Fruit fly (Drosophila melanogaster): Measurements from ENCODE around the gene Rab39.

Gene Rab39

DNA sequence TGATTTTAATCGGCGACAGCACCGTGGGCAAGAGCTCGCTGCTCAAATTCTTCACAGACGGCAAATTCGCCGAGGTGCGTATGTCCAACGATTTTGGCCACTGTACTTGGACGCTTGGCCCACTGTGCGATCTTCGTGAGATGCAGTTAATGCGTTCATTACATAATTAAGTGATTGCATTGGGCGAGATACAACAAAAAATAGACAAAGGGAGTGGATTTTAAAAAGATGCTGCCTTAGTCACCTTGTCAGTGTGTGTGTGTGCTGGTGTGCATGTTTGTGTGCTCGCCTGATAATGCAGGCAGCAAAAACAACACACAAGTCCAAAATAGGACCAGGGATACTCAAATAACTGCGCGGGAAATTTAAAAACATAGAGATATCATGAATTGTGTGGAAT lies 539 bp downstream of the Rab39 start:
- TF ChIP-seq h (optimal IDR thresholded peaks at IDR 0.05) (no peak), Sin3A (optimal IDR thresholded peaks at IDR 0.05) (no peak), psq (optimal IDR thresholded peaks at IDR 0.05) (no peak), Myc (optimal IDR thresholded peaks at IDR 0.05) (no peak), insv (optimal IDR thresholded peaks at IDR 0.05) (no peak), ttk (optimal IDR thresholded peaks at IDR 0.05) (no peak)

DNA sequence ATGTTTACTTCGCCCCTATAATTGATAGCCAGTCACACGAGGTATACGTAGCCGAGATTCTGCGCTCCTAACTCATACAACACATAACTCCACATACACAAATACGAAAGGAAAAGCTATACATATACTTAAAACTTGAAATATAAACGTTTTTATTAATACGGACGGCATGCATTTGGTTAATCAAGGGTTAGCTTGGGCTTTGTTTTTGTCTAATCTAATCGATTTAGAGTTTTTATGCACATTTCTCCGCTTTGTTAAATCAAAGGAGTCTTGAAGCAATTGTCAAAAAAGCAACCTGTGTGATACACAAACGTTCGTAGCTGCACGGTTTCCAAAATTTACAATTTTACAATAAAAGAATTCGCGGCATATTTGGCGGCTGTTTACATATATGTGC lies 1.9 kb downstream of the Rab39 start, which contains the start of gene Tom40:
Gene Tom40, plus strand, starts transcription at position 301 of the 400 bp plus-strand sequence.
- TF ChIP-seq Myc (optimal IDR thresholded peaks at IDR 0.05) (no peak), insv (optimal IDR thresholded peaks at IDR 0.05) (no peak)

- TF ChIP-seq Myc (optimal IDR thresholded peaks at IDR 0.05), result no peak
- no peak for TF ChIP-seq Sin3A (optimal IDR thresholded peaks at IDR 0.05)
- TF ChIP-seq h (optimal IDR thresholded peaks at IDR 0.05), result no peak
- no peak for TF ChIP-seq insv (optimal IDR thresholded peaks at IDR 0.05)
- no peak for TF ChIP-seq ttk (optimal IDR thresholded peaks at IDR 0.05)
- TF ChIP-seq psq (optimal IDR thresholded peaks at IDR 0.05), result no peak
Observed at dm6 chrX:7737156-7737771, 2.5 kb downstream of the Rab39 start.

DNA sequence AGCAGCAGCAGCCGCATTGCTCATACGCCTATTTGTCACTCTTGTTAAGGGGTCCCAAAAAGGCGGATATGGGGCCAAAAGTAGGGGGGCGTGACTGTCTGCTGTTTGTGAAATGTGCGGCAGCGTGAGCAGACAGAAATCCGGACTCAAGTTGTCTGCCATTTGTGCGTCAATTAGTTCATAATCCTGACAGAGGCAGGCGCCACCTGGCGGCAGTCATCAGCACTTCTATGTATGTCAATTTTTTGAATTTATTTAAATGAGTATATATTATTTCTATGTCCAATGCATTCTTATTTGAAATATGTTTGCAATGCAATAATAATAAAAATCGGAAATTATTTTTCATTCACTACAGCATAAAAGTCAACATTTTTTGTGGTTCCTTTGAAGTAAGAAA lies 9.3 kb downstream of the Rab39 start:
- TF ChIP-seq h (optimal IDR thresholded peaks at IDR 0.05) (no peak), Sin3A (optimal IDR thresholded peaks at IDR 0.05) (no peak), insv (optimal IDR thresholded peaks at IDR 0.05) (no peak), Myc (optimal IDR thresholded peaks at IDR 0.05) (no peak), psq (optimal IDR thresholded peaks at IDR 0.05) (no peak), ttk (optimal IDR thresholded peaks at IDR 0.05) (no peak)

DNA sequence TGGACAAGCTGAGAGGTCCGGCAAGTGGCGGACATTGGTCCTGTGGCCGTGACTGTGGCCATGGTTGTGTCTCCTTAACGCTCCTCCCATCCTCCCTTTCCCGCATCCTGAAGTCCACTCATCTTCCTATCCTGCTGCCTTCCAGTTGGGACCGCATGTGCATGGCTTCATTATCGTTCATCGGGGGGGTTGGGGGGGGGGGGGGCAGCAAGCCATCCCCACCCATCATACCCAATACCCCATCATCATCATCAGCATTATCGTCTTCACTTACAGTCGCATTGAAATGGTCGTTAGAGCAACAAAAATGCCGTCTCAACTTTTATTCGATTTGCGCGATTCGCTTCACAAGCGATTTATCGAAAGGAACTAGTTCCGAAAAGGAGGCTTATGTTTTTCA lies 11.6 kb downstream of the Rab39 start:
- TF ChIP-seq Sin3A (optimal IDR thresholded peaks at IDR 0.05) (no peak), h (optimal IDR thresholded peaks at IDR 0.05) (no peak), insv (optimal IDR thresholded peaks at IDR 0.05) (no peak), psq (optimal IDR thresholded peaks at IDR 0.05) (no peak), ttk (optimal IDR thresholded peaks at IDR 0.05) (no peak), Myc (optimal IDR thresholded peaks at IDR 0.05) (no peak)

- no peak for TF ChIP-seq insv (optimal IDR thresholded peaks at IDR 0.05)
- no peak for TF ChIP-seq Myc (optimal IDR thresholded peaks at IDR 0.05)
- no peak for TF ChIP-seq ttk (optimal IDR thresholded peaks at IDR 0.05)
- TF ChIP-seq h (optimal IDR thresholded peaks at IDR 0.05), result no peak
- TF ChIP-seq Sin3A (optimal IDR thresholded peaks at IDR 0.05), result no peak
- TF ChIP-seq psq (optimal IDR thresholded peaks at IDR 0.05), result no peak
Observed at dm6 chrX:7764682-7765081, 30.0 kb downstream of the Rab39 start, which contains the start of gene Ir7a. TSS of gene Ir7a (plus strand) at chrX:7764982.

DNA sequence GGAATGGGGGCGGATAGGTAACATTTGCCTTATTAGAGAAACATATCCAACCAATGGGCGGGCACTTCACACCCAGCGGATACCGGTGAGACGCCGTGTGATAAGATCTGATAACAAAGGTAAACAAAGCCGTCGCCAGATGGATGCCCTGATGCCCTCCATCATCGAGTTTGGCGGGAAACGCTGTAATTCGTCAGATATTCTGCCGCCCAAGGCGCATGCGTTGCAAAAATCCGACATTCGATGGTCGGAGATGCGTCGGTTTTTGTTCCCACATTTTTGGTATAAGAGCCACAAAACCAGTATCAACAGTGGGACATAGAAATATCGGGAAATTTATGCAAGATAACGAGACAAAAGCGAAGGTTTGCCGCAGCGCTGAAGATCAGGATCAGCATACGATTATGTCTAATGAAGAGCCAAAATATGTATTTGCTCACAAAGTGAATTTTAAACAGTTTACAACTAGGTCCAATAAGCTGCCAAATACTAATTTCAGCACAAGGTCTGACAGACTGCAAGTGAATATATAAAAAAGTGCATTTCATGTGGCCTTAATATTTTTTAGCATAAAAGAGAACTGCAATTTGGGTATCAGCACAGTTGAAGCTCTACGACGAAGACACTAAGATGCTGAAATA lies 33.5 kb downstream of the Rab39 start, which contains the start of gene CG34338:
Gene CG34338, plus strand, starts transcription at position 591 of the 641 bp plus-strand sequence.
- TF ChIP-seq Myc (optimal IDR thresholded peaks at IDR 0.05), result no peak
- TF ChIP-seq insv (optimal IDR thresholded peaks at IDR 0.05), result no peak
- no peak for TF ChIP-seq psq (optimal IDR thresholded peaks at IDR 0.05)
- no peak for TF ChIP-seq Sin3A (optimal IDR thresholded peaks at IDR 0.05)
- TF ChIP-seq ttk (optimal IDR thresholded peaks at IDR 0.05), result no peak
- no peak for TF ChIP-seq h (optimal IDR thresholded peaks at IDR 0.05)

dm6 chrX:7777905-7778304 lies 43.2 kb downstream of the Rab39 start, which contains the start of gene CG32718:
TSS of gene CG32718 (plus strand) at chrX:7778205.
- TF ChIP-seq h (optimal IDR thresholded peaks at IDR 0.05), result no peak

Data from Kc167 (cell line).